Worm (Caenorhabditis elegans): ENCODE data around the gene npr-6.

The npr-6 gene

DNA sequence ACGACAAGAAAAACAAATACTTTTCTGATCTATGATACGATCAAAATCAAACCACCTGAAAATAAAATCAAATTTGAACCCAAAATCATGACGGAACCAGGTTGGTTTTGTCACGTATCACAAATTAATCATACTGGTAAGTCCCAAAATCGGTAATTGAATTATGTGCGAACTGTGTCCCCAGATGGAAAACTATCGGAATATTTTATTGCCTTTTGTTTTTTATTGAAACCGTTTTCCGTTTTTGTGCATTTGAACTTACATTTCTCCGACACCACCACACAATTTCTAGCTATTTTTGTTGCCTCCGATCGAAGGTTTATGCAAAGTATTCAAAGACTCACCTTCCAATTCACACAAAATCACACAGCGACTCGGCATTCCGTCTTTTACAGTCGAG is 12.1 kb downstream of the npr-6 start, which contains the start of gene F41E7.2:
Gene F41E7.2 (plus strand): TSS at position 301 of the 400 bp plus-strand sequence.
- no peak for TF ChIP-seq nfya-1 (tag; optimal IDR thresholded peaks at IDR 0.05; ENCODE audit: insufficient read depth)
- TF ChIP-seq zag-1 (tag; optimal IDR thresholded peaks at IDR 0.05) = no peak
- no peak for TF ChIP-seq ceh-82 (tag; optimal IDR thresholded peaks at IDR 0.05)
- no peak for TF ChIP-seq lin-15B (tag; optimal IDR thresholded peaks at IDR 0.05)
- no peak for TF ChIP-seq pqm-1 (tag; optimal IDR thresholded peaks at IDR 0.05)
- no peak for TF ChIP-seq snpc-4 (tag; optimal IDR thresholded peaks at IDR 0.05)
- TF ChIP-seq ceh-16 (tag; optimal IDR thresholded peaks at IDR 0.05) = no peak
- TF ChIP-seq lin-39 (tag; optimal IDR thresholded peaks at IDR 0.05) = no peak
- TF ChIP-seq pha-4 (tag; optimal IDR thresholded peaks at IDR 0.05) = no peak
- no peak for TF ChIP-seq hmg-11 (tag; optimal IDR thresholded peaks at IDR 0.05)
- no peak for TF ChIP-seq fkh-10 (GFP tag; optimal IDR thresholded peaks at IDR 0.05)
- no peak for TF ChIP-seq egl-27 (tag; optimal IDR thresholded peaks at IDR 0.05)
- TF ChIP-seq mml-1 (tag; optimal IDR thresholded peaks at IDR 0.05) = no peak
- TF ChIP-seq nhr-43 (tag; optimal IDR thresholded peaks at IDR 0.05; ENCODE audit: poor library complexity, severe bottlenecking) = no peak
- no peak for TF ChIP-seq ztf-4 (tag; optimal IDR thresholded peaks at IDR 0.05)
- TF ChIP-seq elt-3 (tag; optimal IDR thresholded peaks at IDR 0.05) = no peak
- no peak for TF ChIP-seq sea-2 (GFP tag; optimal IDR thresholded peaks at IDR 0.05)

DNA sequence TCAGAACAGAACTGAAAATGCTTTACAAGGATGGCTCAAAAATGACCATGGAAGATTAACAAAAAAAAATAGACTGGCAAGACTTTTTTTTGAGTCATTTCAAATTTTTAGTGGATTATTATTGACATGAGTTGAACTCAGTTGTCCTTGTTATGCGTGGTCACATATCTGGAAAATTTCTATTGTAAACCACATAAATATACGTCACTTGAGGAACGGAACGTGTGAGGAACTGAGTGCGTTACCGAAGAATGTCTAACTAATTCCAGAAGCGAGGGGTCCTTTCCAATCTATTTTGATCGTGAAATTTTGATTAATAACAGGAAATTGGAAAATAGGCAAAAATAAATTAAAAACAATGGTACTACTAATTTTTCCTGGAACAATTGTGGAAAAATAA is 23.2 kb downstream of the npr-6 start:
- TF ChIP-seq elt-2 (tag; optimal IDR thresholded peaks at IDR 0.05) = no peak
- no peak for TF ChIP-seq nhr-77 (tag; optimal IDR thresholded peaks at IDR 0.05)
- TF ChIP-seq ZK546.5 (tag; optimal IDR thresholded peaks at IDR 0.05) = no peak
- no peak for TF ChIP-seq skn-1 (tag; optimal IDR thresholded peaks at IDR 0.05)
- no peak for TF ChIP-seq nhr-11 (tag; optimal IDR thresholded peaks at IDR 0.05)
- no peak for TF ChIP-seq ama-1 (optimal IDR thresholded peaks at IDR 0.05)

DNA sequence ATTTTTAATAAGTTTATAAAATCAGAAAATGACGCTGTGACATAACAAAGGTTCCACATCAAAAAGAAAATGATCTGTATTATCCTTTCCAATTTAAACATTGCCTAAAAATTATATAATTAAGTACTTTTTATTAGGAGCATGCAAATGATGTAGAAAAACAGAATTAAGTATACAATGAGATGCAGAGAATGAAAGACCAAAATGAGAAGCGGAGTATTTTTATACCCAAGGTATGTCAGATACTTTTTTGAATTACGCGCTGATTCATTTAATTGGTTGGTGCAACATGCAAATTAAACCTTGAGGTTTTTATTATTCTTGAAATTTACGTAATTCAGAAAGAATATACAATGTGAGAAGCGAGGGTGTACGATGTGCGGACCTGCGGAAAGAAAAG is 25.5 kb downstream of the npr-6 start, which contains the start of gene C32A9.1:
Gene C32A9.1 (minus strand): TSS at position 101 of the 400 bp plus-strand sequence.
- TF ChIP-seq ama-1 (optimal IDR thresholded peaks at IDR 0.05) = no peak
- no peak for TF ChIP-seq jun-1 (tag; optimal IDR thresholded peaks at IDR 0.05)
- no peak for TF ChIP-seq hmg-11 (tag; optimal IDR thresholded peaks at IDR 0.05)
- no peak for TF ChIP-seq sea-2 (GFP tag; optimal IDR thresholded peaks at IDR 0.05)

DNA sequence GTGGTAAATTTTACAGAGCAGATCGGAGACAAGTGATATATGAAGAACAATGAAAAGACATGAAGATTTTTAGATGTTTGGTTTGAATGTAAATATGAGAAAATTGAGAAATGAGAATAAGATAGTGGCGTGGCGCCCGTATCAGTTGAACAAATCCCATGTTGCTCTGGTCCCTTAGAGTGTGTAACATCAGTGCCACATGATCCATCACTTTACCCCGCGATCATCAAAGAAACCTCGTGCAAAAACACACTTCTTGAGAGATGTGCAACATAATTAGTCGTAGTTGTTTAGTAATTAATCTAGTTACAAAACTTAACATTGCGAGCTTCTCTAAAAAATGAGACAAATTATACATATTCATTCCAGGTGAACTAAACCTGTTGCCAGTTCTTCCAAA is 31.5 kb downstream of the npr-6 start:
- TF ChIP-seq fos-1 (tag; optimal IDR thresholded peaks at IDR 0.05) (no peak), snpc-4 (tag; optimal IDR thresholded peaks at IDR 0.05) (no peak), aly-2 (tag; optimal IDR thresholded peaks at IDR 0.05) (no peak), daf-12 (tag; optimal IDR thresholded peaks at IDR 0.05) (no peak), ama-1 (optimal IDR thresholded peaks at IDR 0.05) (no peak), sea-2 (GFP tag; optimal IDR thresholded peaks at IDR 0.05) (no peak), nhr-76 (tag; optimal IDR thresholded peaks at IDR 0.05) (no peak), zag-1 (tag; optimal IDR thresholded peaks at IDR 0.05) (no peak), lin-15B (tag; optimal IDR thresholded peaks at IDR 0.05) (no peak), ZK546.5 (tag; optimal IDR thresholded peaks at IDR 0.05) (no peak), ztf-11 (tag; optimal IDR thresholded peaks at IDR 0.05) (no peak), nhr-67 (tag; optimal IDR thresholded peaks at IDR 0.05) (no peak), nhr-77 (tag; optimal IDR thresholded peaks at IDR 0.05) (no peak), skn-1 (tag; optimal IDR thresholded peaks at IDR 0.05) (no peak)

DNA sequence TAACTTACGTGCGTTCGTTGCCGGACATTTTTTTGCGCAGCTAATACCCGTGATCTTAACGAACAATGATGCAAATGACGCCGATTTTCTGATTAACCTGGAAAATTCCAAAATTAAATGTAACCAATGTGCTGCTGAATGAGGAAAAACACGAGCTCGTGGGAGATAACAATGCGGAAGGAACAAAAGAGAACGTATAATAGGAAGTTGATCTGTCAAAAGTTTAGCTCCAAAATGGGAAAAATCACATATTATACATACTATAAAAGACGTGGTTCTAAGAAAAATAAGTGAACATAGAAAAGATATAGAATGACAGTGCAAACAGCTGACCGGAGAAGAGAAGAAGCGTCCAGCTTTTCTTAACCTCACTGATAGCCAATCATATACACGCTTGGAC is 32.8 kb downstream of the npr-6 start, which contains the start of gene C14H10.2:
Gene C14H10.2 (minus strand): TSS at position 101 of the 400 bp plus-strand sequence.
- TF ChIP-seq hmg-11 (tag; optimal IDR thresholded peaks at IDR 0.05) = no peak
- no peak for TF ChIP-seq snpc-4 (tag; optimal IDR thresholded peaks at IDR 0.05)
- TF ChIP-seq tbx-2 (tag; optimal IDR thresholded peaks at IDR 0.05) = no peak
- TF ChIP-seq elt-1 (tag; optimal IDR thresholded peaks at IDR 0.05) = no peak
- TF ChIP-seq nhr-28 (tag; optimal IDR thresholded peaks at IDR 0.05) = no peak
- TF ChIP-seq lsy-12 (tag; optimal IDR thresholded peaks at IDR 0.05) = no peak
- TF ChIP-seq nhr-23 (tag; optimal IDR thresholded peaks at IDR 0.05) = no peak
- no peak for TF ChIP-seq nhr-43 (tag; optimal IDR thresholded peaks at IDR 0.05; ENCODE audit: poor library complexity, severe bottlenecking)
